Fruit fly (Drosophila melanogaster) S2 (cell line): ENCODE results near the gene slp2.

Source experiments
- CG8478 ChIP-seq: fragments of >200 bp; optimal IDR thresholded peaks from 2 replicates; lab custom pipeline; 2018
- CTCF ChIP-seq, 2 experiments: fragments of >200 bp; optimal IDR thresholded peaks; 2 replicates each; lab custom pipeline; 2018

DNA sequence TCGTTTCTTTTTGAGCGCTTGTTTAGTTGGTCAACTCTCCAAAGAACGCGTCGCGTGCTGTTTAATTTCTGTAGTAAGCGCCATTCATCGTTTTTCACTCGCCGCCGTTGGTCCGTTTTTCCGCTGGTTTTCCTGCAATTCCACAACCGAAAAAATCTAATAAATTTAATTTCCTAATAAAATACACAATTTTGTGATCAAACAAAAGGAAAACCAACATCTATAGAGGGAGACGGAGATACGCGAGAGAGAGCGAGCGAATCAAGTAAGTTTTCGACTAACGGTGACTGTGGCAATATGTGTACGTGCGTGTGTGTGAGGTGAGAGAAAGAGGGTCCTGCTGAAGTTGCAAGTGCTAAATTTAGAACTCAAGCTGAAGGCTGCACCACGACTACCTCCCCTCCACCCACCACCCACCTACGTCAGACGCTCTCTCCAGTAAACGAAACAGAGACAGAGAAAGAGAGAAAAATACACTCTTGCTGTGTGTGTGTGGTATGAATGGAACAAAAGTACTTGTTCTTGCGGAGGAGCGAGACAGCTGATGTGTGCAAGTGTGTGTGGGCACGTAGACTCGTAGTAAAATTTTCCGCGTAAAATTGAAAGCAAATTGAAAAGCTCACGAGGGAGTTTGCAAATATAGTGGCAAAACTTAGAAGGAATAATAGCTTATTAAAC lies 33.0 kb upstream of the slp2 start, which contains the start of gene Reph:
- TF ChIP-seq CG8478 (no peak), CTCF (optimal IDR thresholded peaks at IDR 0.05; lab: Kevin White, UChicago) (peak in 1 of 2 experiments; percentile 6)
